Worm (Caenorhabditis elegans) whole organism, mixed stage, embryonic: Measurements from ENCODE around the gene C49A9.6.

Source experiments
- ces-1 ChIP-seq: fragments of 150-350 bp; optimal IDR thresholded peaks from 2 replicates; lab custom pipeline; 2014; ENCODE audit warnings: missing biosample characterization, missing genetic modification reagents, missing genetic modification characterization
- mep-1 ChIP-seq: fragments of 150-350 bp; optimal IDR thresholded peaks from 2 replicates; lab custom pipeline; 2017; ENCODE audit warnings: missing biosample characterization, missing genetic modification reagents, missing genetic modification characterization, inconsistent platforms

DNA sequence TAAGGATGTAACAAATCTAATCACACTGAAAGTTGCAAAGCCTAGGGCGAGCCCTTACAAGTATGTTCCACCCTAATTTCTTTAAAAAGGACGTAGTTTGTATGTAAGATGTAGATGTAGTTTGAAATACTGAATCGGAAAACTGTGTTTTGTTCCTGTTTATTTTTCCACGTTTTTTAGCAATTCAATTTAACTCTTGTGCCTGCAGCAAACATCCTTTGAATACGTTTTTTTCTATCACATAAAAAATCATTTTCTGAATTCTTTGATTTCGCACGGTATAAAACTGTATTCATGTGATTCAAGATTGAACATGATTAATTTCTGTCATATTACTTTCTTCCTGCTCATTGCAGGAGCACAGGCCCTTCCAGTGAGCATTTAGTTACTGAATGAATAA is 29.3 kb downstream of the C49A9.6 start, which contains the start of gene F58F9.9:
- TF ChIP-seq ces-1 (GFP tag; lab: Kevin White, UChicago) (no peak), mep-1 (tag; lab: Kevin White, UChicago) (no peak)
